Fruit fly (Drosophila melanogaster): Measurements from ENCODE around the gene CG12012.

DNA sequence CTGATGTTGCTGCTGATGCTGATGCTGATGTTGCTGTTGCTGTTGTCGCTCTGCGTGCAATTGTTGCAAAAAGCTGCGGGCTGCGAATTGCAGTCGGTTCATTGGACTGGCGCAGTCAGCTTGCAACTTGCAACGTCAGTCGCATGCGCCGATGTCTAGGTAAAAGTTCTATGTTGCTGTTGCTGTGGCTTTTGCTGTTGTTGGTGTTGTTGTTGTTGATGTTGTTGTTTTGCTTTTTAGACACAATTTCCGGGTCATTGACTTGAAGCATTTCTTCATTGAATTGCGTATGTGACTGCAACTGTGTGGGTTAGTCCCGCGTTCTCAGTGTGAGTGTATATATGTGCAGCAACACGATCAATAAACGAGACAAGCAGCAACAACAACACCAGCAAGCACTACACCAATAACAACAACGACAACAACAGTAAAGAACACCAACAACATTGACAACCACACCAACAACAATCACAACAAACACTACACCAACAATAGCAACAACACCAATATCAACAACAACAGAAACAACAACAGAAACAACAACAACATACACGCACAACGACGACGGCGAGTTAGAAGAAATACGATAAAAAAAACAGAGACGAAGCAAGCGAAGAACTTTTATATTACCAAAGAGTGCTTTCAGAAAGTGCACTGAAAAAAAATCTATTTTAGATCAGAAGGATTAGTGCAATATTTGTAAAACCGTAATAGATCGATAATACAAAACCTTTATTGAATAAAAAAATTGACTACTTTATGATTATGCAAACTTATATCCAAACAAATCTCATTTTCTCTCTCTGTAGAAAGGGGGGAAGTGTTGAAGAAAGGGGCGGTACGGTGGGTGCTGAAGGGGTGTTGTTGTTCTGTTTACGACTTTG lies 17.6 kb downstream of the CG12012 start:
- TF ChIP-seq CG33017 (tag; optimal IDR thresholded peaks at IDR 0.05): no peak
- no peak for TF ChIP-seq pad (GFP tag; optimal IDR thresholded peaks at IDR 0.05)
- TF ChIP-seq CG7101 (tag; optimal IDR thresholded peaks at IDR 0.05): no peak
- TF ChIP-seq bab1 (GFP tag; optimal IDR thresholded peaks at IDR 0.05): no peak
- no peak for TF ChIP-seq CG1620 (GFP tag; optimal IDR thresholded peaks at IDR 0.05)

Measured in whole organism, adult.